1 fruit fly cellular context compared by ENCODE assay signal in genomic region chr3R:9874118-9874808, dm6.
A peak's percentile ranks its signal among the peaks of the same experiment; 100 is the strongest.
TF ChIP-seq lines count a peak whose summit lies in the region.

CG46467 (plus strand) TSS chr3R:9874681.
Glut4EF (plus strand) TSS chr3R:9874681.

TF ChIP-seq in whole organism, embryonic, 481 proteins besides CTCF, POLR2A, EP300 and RAD21 (continued from another document and continues in another):
- peak in 1 of 2 experiments; percentile 47 for TF ChIP-seq crp (GFP tag; optimal IDR thresholded peaks at IDR 0.05; lab: Kevin White, UChicago)
- no peak for TF ChIP-seq tgo (GFP tag; IDR thresholded peaks at IDR 0.05; lab: Robert Waterston, UW)
- TF ChIP-seq D (optimal IDR thresholded peaks at IDR 0.05; lab: Kevin White, UChicago) = no peak
- no peak for TF ChIP-seq D (GFP tag; optimal IDR thresholded peaks at IDR 0.05; lab: Kevin White, UChicago)
- no peak for TF ChIP-seq CG3995 (GFP tag; optimal IDR thresholded peaks at IDR 0.05; lab: Kevin White, UChicago)
- TF ChIP-seq dimm (GFP tag; IDR thresholded peaks at IDR 0.05; lab: Robert Waterston, UW) = no peak
- no peak for TF ChIP-seq slp2 (GFP tag; optimal IDR thresholded peaks at IDR 0.05; lab: Kevin White, UChicago)
- no peak for TF ChIP-seq sisA (GFP tag; IDR thresholded peaks at IDR 0.05; lab: Robert Waterston, UW)
- no peak for TF ChIP-seq TFAM (GFP tag; optimal IDR thresholded peaks at IDR 0.05; lab: Kevin White, UChicago)
- TF ChIP-seq CG17612 (GFP tag; IDR thresholded peaks at IDR 0.05; lab: Robert Waterston, UW) = no peak
- TF ChIP-seq Mrtf (GFP tag; IDR thresholded peaks at IDR 0.05; lab: Robert Waterston, UW) = no peak
- TF ChIP-seq Sin3A (optimal IDR thresholded peaks at IDR 0.05; lab: Kevin White, UChicago) = no peak
- no peak for TF ChIP-seq CG4328 (GFP tag; optimal IDR thresholded peaks at IDR 0.05; lab: Kevin White, UChicago)
- peak; percentile 59; the same call in 2 of the 3 replicates for TF ChIP-seq ci (GFP tag; IDR thresholded peaks at IDR 0.05; lab: Robert Waterston, UW)
- peak; percentile 41; the same call in 1 of the 2 replicates for TF ChIP-seq vvl (GFP tag; IDR thresholded peaks at IDR 0.05; lab: Robert Waterston, UW)
- TF ChIP-seq ato (GFP tag; IDR thresholded peaks at IDR 0.05; lab: Robert Waterston, UW; ENCODE audit: partially characterized antibody) = no peak; the same call in 1 of the 2 replicates
- no peak; the same call in 1 of the 2 replicates for TF ChIP-seq CG31224 (GFP tag; IDR thresholded peaks at IDR 0.05; lab: Robert Waterston, UW)
- no peak for TF ChIP-seq zf30C (GFP tag; optimal IDR thresholded peaks at IDR 0.05; lab: Kevin White, UChicago)
- no peak for TF ChIP-seq en (GFP tag; optimal IDR thresholded peaks at IDR 0.05; lab: Kevin White, UChicago)
- no peak for TF ChIP-seq CG1602 (GFP tag; optimal IDR thresholded peaks at IDR 0.05; lab: Kevin White, UChicago)
- TF ChIP-seq knrl (GFP tag; IDR thresholded peaks at IDR 0.05; lab: Robert Waterston, UW; ENCODE audit: partially characterized antibody) = no peak
- TF ChIP-seq fd64A (GFP tag; optimal IDR thresholded peaks at IDR 0.05; lab: Kevin White, UChicago) = no peak
- no peak for TF ChIP-seq chif (GFP tag; optimal IDR thresholded peaks at IDR 0.05; lab: Kevin White, UChicago)
- TF ChIP-seq Kr (GFP tag; optimal IDR thresholded peaks at IDR 0.05; lab: Kevin White, UChicago) = no peak
- TF ChIP-seq CG10654 (GFP tag; optimal IDR thresholded peaks at IDR 0.05; lab: Kevin White, UChicago) = no peak
- TF ChIP-seq CG2678 (tag; optimal IDR thresholded peaks at IDR 0.05; lab: Kevin White, UChicago) = no peak
- no peak for TF ChIP-seq CG2129 (GFP tag; IDR thresholded peaks at IDR 0.05; lab: Robert Waterston, UW; ENCODE audit: partially characterized antibody)
- TF ChIP-seq CG12155 (GFP tag; optimal IDR thresholded peaks at IDR 0.05; lab: Kevin White, UChicago) = no peak
- TF ChIP-seq run (tag; optimal IDR thresholded peaks at IDR 0.05; lab: Kevin White, UChicago) = no peak
- TF ChIP-seq lilli (GFP tag; optimal IDR thresholded peaks at IDR 0.05; lab: Kevin White, UChicago) = no peak
- no peak for TF ChIP-seq ham (GFP tag; IDR thresholded peaks at IDR 0.05; lab: Robert Waterston, UW)
- TF ChIP-seq amos (GFP tag; IDR thresholded peaks at IDR 0.05; lab: Robert Waterston, UW; ENCODE audit: partially characterized antibody) = peak; percentile 44; the same call in 1 of the 2 replicates
- TF ChIP-seq Atf6 (GFP tag; IDR thresholded peaks at IDR 0.05; lab: Robert Waterston, UW) = no peak
- no peak for TF ChIP-seq CG9932 (GFP tag; IDR thresholded peaks at IDR 0.05; lab: Robert Waterston, UW)
- TF ChIP-seq chm (GFP tag; IDR thresholded peaks at IDR 0.05; lab: Robert Waterston, UW) = peak; percentile 88
- no peak for TF ChIP-seq shn (GFP tag; optimal IDR thresholded peaks at IDR 0.05; lab: Kevin White, UChicago)
- no peak for TF ChIP-seq CG13123 (GFP tag; optimal IDR thresholded peaks at IDR 0.05; lab: Kevin White, UChicago)
- no peak for TF ChIP-seq org-1 (GFP tag; optimal IDR thresholded peaks at IDR 0.05; lab: Kevin White, UChicago)
- TF ChIP-seq CG10274 (GFP tag; optimal IDR thresholded peaks at IDR 0.05; lab: Kevin White, UChicago) = no peak
- TF ChIP-seq Hmr (GFP tag; optimal IDR thresholded peaks at IDR 0.05; lab: Kevin White, UChicago) = peak; percentile 33
- peak; percentile 29 for TF ChIP-seq wek (GFP tag; optimal IDR thresholded peaks at IDR 0.05; lab: Kevin White, UChicago)
- no peak for TF ChIP-seq gt (GFP tag; IDR thresholded peaks at IDR 0.05; lab: Robert Waterston, UW)
- TF ChIP-seq CG10321 (GFP tag; IDR thresholded peaks at IDR 0.05; lab: Robert Waterston, UW) = no peak
- no peak for TF ChIP-seq h (optimal IDR thresholded peaks at IDR 0.05; lab: Kevin White, UChicago)
- no peak for TF ChIP-seq prd (optimal IDR thresholded peaks at IDR 0.05; lab: Kevin White, UChicago)
- 0 out of 3 replicates have a peak, but pooled peaks have one; percentile 5 for TF ChIP-seq prd (GFP tag; IDR thresholded peaks at IDR 0.05; lab: Robert Waterston, UW)
- TF ChIP-seq Ravus (GFP tag; IDR thresholded peaks at IDR 0.05; lab: Robert Waterston, UW) = no peak
- no peak for TF ChIP-seq odd (GFP tag; optimal IDR thresholded peaks at IDR 0.05; lab: Kevin White, UChicago)
- no peak for TF ChIP-seq CG11093 (GFP tag; IDR thresholded peaks at IDR 0.05; lab: Robert Waterston, UW)
- TF ChIP-seq nom (GFP tag; optimal IDR thresholded peaks at IDR 0.05; lab: Kevin White, UChicago) = no peak
- no peak for TF ChIP-seq Taf1 (GFP tag; IDR thresholded peaks at IDR 0.05; lab: Robert Waterston, UW)
- no peak for TF ChIP-seq aop (GFP tag; IDR thresholded peaks at IDR 0.05; lab: Robert Waterston, UW)
- TF ChIP-seq CG14050 (GFP tag; IDR thresholded peaks at IDR 0.05; lab: Robert Waterston, UW) = no peak
- no peak for TF ChIP-seq stc (GFP tag; IDR thresholded peaks at IDR 0.05; lab: Robert Waterston, UW)
- no peak for TF ChIP-seq tin (GFP tag; optimal IDR thresholded peaks at IDR 0.05; lab: Kevin White, UChicago)
- TF ChIP-seq CG10366 (GFP tag; IDR thresholded peaks at IDR 0.05; lab: Robert Waterston, UW) = no peak
- peak; percentile 52 for TF ChIP-seq Bgb (GFP tag; IDR thresholded peaks at IDR 0.05; lab: Robert Waterston, UW; ENCODE audit: partially characterized antibody)
- TF ChIP-seq CG12659 (GFP tag; optimal IDR thresholded peaks at IDR 0.05; lab: Kevin White, UChicago) = peak; percentile 5
- TF ChIP-seq al (GFP tag; IDR thresholded peaks at IDR 0.05; lab: Robert Waterston, UW) = no peak
- no peak for TF ChIP-seq BtbVII (GFP tag; optimal IDR thresholded peaks at IDR 0.05; lab: Kevin White, UChicago)
- no peak for TF ChIP-seq CG7928 (GFP tag; optimal IDR thresholded peaks at IDR 0.05; lab: Kevin White, UChicago)
- TF ChIP-seq Lpt (GFP tag; optimal IDR thresholded peaks at IDR 0.05; lab: Kevin White, UChicago) = no peak
- TF ChIP-seq Nf-YA (GFP tag; IDR thresholded peaks at IDR 0.05; lab: Robert Waterston, UW) = no peak
- TF ChIP-seq ranshi (GFP tag; IDR thresholded peaks at IDR 0.05; lab: Robert Waterston, UW) = no peak
- no peak for TF ChIP-seq CG2202 (tag; optimal IDR thresholded peaks at IDR 0.05; lab: Kevin White, UChicago)
- peak; percentile 87 for TF ChIP-seq CG11504 (tag; optimal IDR thresholded peaks at IDR 0.05; lab: Kevin White, UChicago)
- TF ChIP-seq CG8388 (GFP tag; optimal IDR thresholded peaks at IDR 0.05; lab: Kevin White, UChicago) = peak; percentile 9
- TF ChIP-seq CG12744 (GFP tag; optimal IDR thresholded peaks at IDR 0.05; lab: Kevin White, UChicago) = no peak
- peak; percentile 55 for TF ChIP-seq her (GFP tag; optimal IDR thresholded peaks at IDR 0.05; lab: Kevin White, UChicago)
- TF ChIP-seq CG17328 (GFP tag; IDR thresholded peaks at IDR 0.05; lab: Robert Waterston, UW) = no peak
- no peak for TF ChIP-seq CG17802 (tag; optimal IDR thresholded peaks at IDR 0.05; lab: Kevin White, UChicago)
- no peak for TF ChIP-seq CG15073 (GFP tag; optimal IDR thresholded peaks at IDR 0.05; lab: Kevin White, UChicago)
- TF ChIP-seq CG3163 (GFP tag; optimal IDR thresholded peaks at IDR 0.05; lab: Kevin White, UChicago) = no peak
- TF ChIP-seq CG10267 (tag; optimal IDR thresholded peaks at IDR 0.05; lab: Kevin White, UChicago) = no peak
- TF ChIP-seq CG14710 (tag; optimal IDR thresholded peaks at IDR 0.05; lab: Kevin White, UChicago) = no peak
- no peak for TF ChIP-seq MTF-1 (GFP tag; optimal IDR thresholded peaks at IDR 0.05; lab: Kevin White, UChicago; ENCODE audit: borderline replicate concordance)
- TF ChIP-seq Trl (optimal IDR thresholded peaks at IDR 0.05; lab: Kevin White, UChicago) = peak; percentile 94 to 96
- TF ChIP-seq Trl (GFP tag; optimal IDR thresholded peaks at IDR 0.05; lab: Kevin White, UChicago) = peak; percentile 45
- TF ChIP-seq CG13296 (GFP tag; optimal IDR thresholded peaks at IDR 0.05; lab: Kevin White, UChicago) = peak; percentile 3
- no peak for TF ChIP-seq emc (GFP tag; optimal IDR thresholded peaks at IDR 0.05; lab: Kevin White, UChicago)
- no peak for TF ChIP-seq CG7963 (GFP tag; IDR thresholded peaks at IDR 0.05; lab: Robert Waterston, UW; ENCODE audit: partially characterized antibody)
- no peak for TF ChIP-seq Neu2 (GFP tag; optimal IDR thresholded peaks at IDR 0.05; lab: Kevin White, UChicago; ENCODE audit: borderline replicate concordance)
- TF ChIP-seq sd (tag; optimal IDR thresholded peaks at IDR 0.05; lab: Kevin White, UChicago) = peak; percentile 15
- TF ChIP-seq CG18011 (GFP tag; optimal IDR thresholded peaks at IDR 0.05; lab: Kevin White, UChicago) = no peak
- TF ChIP-seq CG4730 (GFP tag; IDR thresholded peaks at IDR 0.05; lab: Robert Waterston, UW) = no peak
- TF ChIP-seq peb (GFP tag; IDR thresholded peaks at IDR 0.05; lab: Robert Waterston, UW) = no peak
- peak; percentile 23 for TF ChIP-seq ewg (GFP tag; optimal IDR thresholded peaks at IDR 0.05; lab: Kevin White, UChicago)
- TF ChIP-seq CG2199 (GFP tag; IDR thresholded peaks at IDR 0.05; lab: Robert Waterston, UW) = peak; percentile 60; the same call in 1 of the 3 replicates
- TF ChIP-seq seq (GFP tag; IDR thresholded peaks at IDR 0.05; lab: Robert Waterston, UW) = peak; percentile 41; the same call in 1 of the 2 replicates
- TF ChIP-seq HHEX (GFP tag; optimal IDR thresholded peaks at IDR 0.05; lab: Kevin White, UChicago) = peak; percentile 29
- peak; percentile 90 for TF ChIP-seq Med (GFP tag; lab: Kevin White, UChicago)
- TF ChIP-seq CG8290 (GFP tag; optimal IDR thresholded peaks at IDR 0.05; lab: Kevin White, UChicago) = no peak
- TF ChIP-seq CG8290 (tag; optimal IDR thresholded peaks at IDR 0.05; lab: Kevin White, UChicago) = peak in 1 of 2 experiments; percentile 76
- TF ChIP-seq mld (GFP tag; IDR thresholded peaks at IDR 0.05; lab: Robert Waterston, UW; ENCODE audit: partially characterized antibody) = peak; percentile 13; the same call in 1 of the 3 replicates
- TF ChIP-seq mirr (GFP tag; optimal IDR thresholded peaks at IDR 0.05; lab: Kevin White, UChicago) = peak; percentile 34
- no peak for TF ChIP-seq CG15601 (tag; optimal IDR thresholded peaks at IDR 0.05; lab: Kevin White, UChicago)
- TF ChIP-seq CG11560 (tag; IDR thresholded peaks at IDR 0.05; lab: Robert Waterston, UW) = no peak
- peak; percentile 12 for TF ChIP-seq CG10979 (tag; optimal IDR thresholded peaks at IDR 0.05; lab: Kevin White, UChicago)
- peak; percentile 35 for TF ChIP-seq Nf-YB (GFP tag; optimal IDR thresholded peaks at IDR 0.05; lab: Kevin White, UChicago)
- no peak for TF ChIP-seq CkIIα-i1 (GFP tag; IDR thresholded peaks at IDR 0.05; lab: Robert Waterston, UW)
- TF ChIP-seq nerfin-1 (tag; optimal IDR thresholded peaks at IDR 0.05; lab: Kevin White, UChicago) = peak; percentile 15
- no peak for TF ChIP-seq danr (GFP tag; IDR thresholded peaks at IDR 0.05; lab: Robert Waterston, UW)
- TF ChIP-seq zfh2 (GFP tag; optimal IDR thresholded peaks at IDR 0.05; lab: Kevin White, UChicago) = no peak
- TF ChIP-seq caup (GFP tag; optimal IDR thresholded peaks at IDR 0.05; lab: Kevin White, UChicago; ENCODE audit: severe bottlenecking) = peak; percentile 64
- no peak for TF ChIP-seq CG5245 (GFP tag; optimal IDR thresholded peaks at IDR 0.05; lab: Kevin White, UChicago)
- no peak for TF ChIP-seq tup (GFP tag; optimal IDR thresholded peaks at IDR 0.05; lab: Kevin White, UChicago)
- TF ChIP-seq inv (GFP tag; IDR thresholded peaks at IDR 0.05; lab: Robert Waterston, UW; ENCODE audit: partially characterized antibody) = no peak; the same call in 1 of the 2 replicates
- TF ChIP-seq Dad (GFP tag; optimal IDR thresholded peaks at IDR 0.05; lab: Kevin White, UChicago) = no peak
- TF ChIP-seq btn (GFP tag; optimal IDR thresholded peaks at IDR 0.05; lab: Kevin White, UChicago) = no peak
- TF ChIP-seq Rx (GFP tag; IDR thresholded peaks at IDR 0.05; lab: Robert Waterston, UW) = no peak
- no peak for TF ChIP-seq CG10565 (GFP tag; optimal IDR thresholded peaks at IDR 0.05; lab: Kevin White, UChicago)
- peak; percentile 8 for TF ChIP-seq Mes4 (GFP tag; optimal IDR thresholded peaks at IDR 0.05; lab: Kevin White, UChicago)
- TF ChIP-seq CG3838 (GFP tag; optimal IDR thresholded peaks at IDR 0.05; lab: Kevin White, UChicago) = no peak
- peak; percentile 55 for TF ChIP-seq CG10543 (GFP tag; optimal IDR thresholded peaks at IDR 0.05; lab: Kevin White, UChicago)
- TF ChIP-seq schlank (tag; optimal IDR thresholded peaks at IDR 0.05; lab: Kevin White, UChicago) = no peak
- TF ChIP-seq Hr3 (GFP tag; optimal IDR thresholded peaks at IDR 0.05; lab: Kevin White, UChicago) = no peak
- no peak for TF ChIP-seq tap (tag; optimal IDR thresholded peaks at IDR 0.05; lab: Kevin White, UChicago)
- no peak; the same call in 1 of the 2 replicates for TF ChIP-seq CG4360 (GFP tag; IDR thresholded peaks at IDR 0.05; lab: Robert Waterston, UW)
- TF ChIP-seq ken (GFP tag; IDR thresholded peaks at IDR 0.05; lab: Robert Waterston, UW) = no peak
- TF ChIP-seq CG2712 (tag; optimal IDR thresholded peaks at IDR 0.05; lab: Kevin White, UChicago) = peak; percentile 18
- TF ChIP-seq CG4820 (GFP tag; optimal IDR thresholded peaks at IDR 0.05; lab: Kevin White, UChicago) = no peak
- TF ChIP-seq CG14014 (GFP tag; IDR thresholded peaks at IDR 0.05; lab: Robert Waterston, UW) = peak; percentile 28; the same call in 1 of the 2 replicates
- TF ChIP-seq eve (GFP tag; optimal IDR thresholded peaks at IDR 0.05; lab: Kevin White, UChicago) = peak in 1 of 2 experiments; percentile 73
- TF ChIP-seq CG17359 (tag; optimal IDR thresholded peaks at IDR 0.05; lab: Kevin White, UChicago) = peak; percentile 26
- TF ChIP-seq CG6813 (GFP tag; optimal IDR thresholded peaks at IDR 0.05; lab: Kevin White, UChicago) = peak; percentile 5
- no peak for TF ChIP-seq B-H2 (GFP tag; optimal IDR thresholded peaks at IDR 0.05; lab: Kevin White, UChicago)
- TF ChIP-seq esg (GFP tag; conservative IDR thresholded peaks at IDR 0.05; lab: Robert Waterston, UW) = no peak
- no peak for TF ChIP-seq Dfd (GFP tag; optimal IDR thresholded peaks at IDR 0.05; lab: Kevin White, UChicago)
- peak; percentile 33 for TF ChIP-seq pho (GFP tag; optimal IDR thresholded peaks at IDR 0.05; lab: Kevin White, UChicago)
- TF ChIP-seq hth (optimal IDR thresholded peaks at IDR 0.05; lab: Kevin White, UChicago) = no peak
- no peak for TF ChIP-seq CG17186 (GFP tag; optimal IDR thresholded peaks at IDR 0.05; lab: Kevin White, UChicago)
- no peak for TF ChIP-seq hkb (optimal IDR thresholded peaks at IDR 0.05; lab: Kevin White, UChicago)
- no peak for TF ChIP-seq hkb (GFP tag; IDR thresholded peaks at IDR 0.05; lab: Robert Waterston, UW)
- TF ChIP-seq nau (GFP tag; optimal IDR thresholded peaks at IDR 0.05; lab: Kevin White, UChicago) = no peak
- no peak for TF ChIP-seq ap (GFP tag; IDR thresholded peaks at IDR 0.05; lab: Robert Waterston, UW)
